Worm (Caenorhabditis elegans): ENCODE data around the gene F54D10.7.

DNA sequence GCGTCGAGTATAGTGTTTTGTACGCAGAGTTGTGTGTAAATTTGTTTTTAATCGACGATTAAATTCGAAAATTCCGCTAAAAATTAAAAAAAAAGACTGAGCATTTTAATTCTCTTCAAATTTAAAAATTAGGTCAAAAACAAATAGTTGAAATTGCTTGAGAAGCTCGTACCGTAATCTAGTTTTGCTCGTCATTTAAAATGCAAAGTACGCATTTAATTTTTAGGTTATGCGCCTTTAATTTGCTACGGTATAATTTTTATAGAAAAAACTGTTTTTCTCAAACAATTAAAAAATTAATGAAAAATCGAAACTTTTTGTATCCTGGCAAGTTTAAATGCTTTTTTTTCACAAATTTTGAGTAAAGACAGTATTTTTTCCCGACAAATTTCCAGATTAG lies 12.5 kb downstream of the F54D10.7 start:
- TF ChIP-seq nhr-76 (tag; optimal IDR thresholded peaks at IDR 0.05) (no peak), nhr-25 (tag; optimal IDR thresholded peaks at IDR 0.05) (no peak), nfya-1 (tag; optimal IDR thresholded peaks at IDR 0.05; ENCODE audit: insufficient read depth) (no peak), ceh-9 (tag; optimal IDR thresholded peaks at IDR 0.05) (no peak), elt-3 (tag; optimal IDR thresholded peaks at IDR 0.05) (no peak), ama-1 (optimal IDR thresholded peaks at IDR 0.05) (no peak), elt-1 (tag; optimal IDR thresholded peaks at IDR 0.05) (no peak), skn-1 (tag; optimal IDR thresholded peaks at IDR 0.05) (no peak), nhr-67 (tag; optimal IDR thresholded peaks at IDR 0.05) (no peak), ztf-11 (tag; optimal IDR thresholded peaks at IDR 0.05) (no peak), egl-27 (tag; optimal IDR thresholded peaks at IDR 0.05) (no peak), sea-2 (GFP tag; optimal IDR thresholded peaks at IDR 0.05) (no peak), nhr-237 (tag; optimal IDR thresholded peaks at IDR 0.05) (no peak), ZK546.5 (tag; optimal IDR thresholded peaks at IDR 0.05) (no peak)
